Fruit fly (Drosophila melanogaster) whole organism, embryonic: Measurements from ENCODE around the gene MESR3.

Experiments used
- Abd-B ChIP-seq: fragments of 200-800 bp; sonication (Bioruptor generic); optimal IDR thresholded peaks from 2 replicates; lab custom pipeline; 2018; ENCODE audit warnings: missing biosample characterization, mild to moderate bottlenecking, missing genetic modification characterization, moderate library complexity
- Aef1 ChIP-seq: fragments of 200-800 bp; sonication (Bioruptor generic); IDR thresholded peaks from 3 replicates; pipeline ENCODE4 v1.3.6; 2022; ENCODE audit warnings: missing biosample characterization, missing genetic modification characterization
- Atf-2 ChIP-seq: fragments of 200-800 bp; sonication (Bioruptor generic); optimal IDR thresholded peaks from 2 replicates; lab custom pipeline; 2016; ENCODE audit warnings: missing biosample characterization, missing genetic modification characterization
- Awh ChIP-seq: fragments of 200-800 bp; sonication (Bioruptor generic); IDR thresholded peaks from 2 replicates; pipeline ENCODE4, ENCODE4 v1.3.6; 2022; ENCODE audit warnings: missing biosample characterization, missing genetic modification characterization
- B-H2 ChIP-seq: fragments of 200-800 bp; sonication (Bioruptor generic); optimal IDR thresholded peaks from 2 replicates; lab custom pipeline; 2018; ENCODE audit warnings: missing biosample characterization, mild to moderate bottlenecking, missing genetic modification characterization
- C15 ChIP-seq: fragments of 200-800 bp; sonication (Bioruptor generic); IDR thresholded peaks from 3 replicates; pipeline ENCODE4 v1.3.6; 2022; ENCODE audit warnings: missing biosample characterization, missing genetic modification characterization
- CG10431 ChIP-seq: fragments of 200-800 bp; sonication (Bioruptor generic); optimal IDR thresholded peaks from 3 replicates; lab custom pipeline; 2018; ENCODE audit warnings: missing biosample characterization, mild to moderate bottlenecking, missing genetic modification characterization
- CG14710 ChIP-seq: fragments of 200-800 bp; sonication (Bioruptor generic); optimal IDR thresholded peaks from 3 replicates; lab custom pipeline; 2019; ENCODE audit warnings: missing biosample characterization, mild to moderate bottlenecking, missing genetic modification characterization, moderate library complexity
- CG15073 ChIP-seq: fragments of 200-800 bp; sonication (Bioruptor generic); optimal IDR thresholded peaks from 2 replicates; lab custom pipeline; 2016; ENCODE audit warnings: missing biosample characterization, missing genetic modification characterization
- CG15479 ChIP-seq: fragments of 200-800 bp; sonication (Bioruptor generic); optimal IDR thresholded peaks from 3 replicates; lab custom pipeline; 2019; ENCODE audit warnings: missing biosample characterization, mild to moderate bottlenecking, missing genetic modification characterization, moderate library complexity
- CG15601 ChIP-seq: fragments of 200-800 bp; sonication (Bioruptor generic); optimal IDR thresholded peaks from 3 replicates; lab custom pipeline; 2019; ENCODE audit warnings: missing biosample characterization, mild to moderate bottlenecking, missing genetic modification characterization, moderate library complexity
- CG16863 ChIP-seq: fragments of 200-800 bp; sonication (Bioruptor generic); optimal IDR thresholded peaks from 3 replicates; lab custom pipeline; 2016; ENCODE audit warnings: missing biosample characterization, missing genetic modification characterization
- CG17186 ChIP-seq: fragments of 200-800 bp; sonication (Bioruptor generic); optimal IDR thresholded peaks from 3 replicates; lab custom pipeline; 2017; ENCODE audit warnings: missing biosample characterization, missing genetic modification reagents, missing genetic modification characterization
- CG18619 ChIP-seq: fragments of 200-800 bp; sonication (Bioruptor generic); optimal IDR thresholded peaks from 3 replicates; lab custom pipeline; 2017; ENCODE audit warnings: missing biosample characterization, mild to moderate bottlenecking, missing genetic modification characterization
- CG3726 ChIP-seq: fragments of 200-800 bp; sonication (Bioruptor generic); IDR thresholded peaks from 3 replicates; pipeline ENCODE4, ENCODE4 v1.3.6; 2022; ENCODE audit warnings: missing biosample characterization, missing genetic modification characterization
- CG4617 ChIP-seq: fragments of 200-800 bp; sonication (Bioruptor generic); optimal IDR thresholded peaks from 3 replicates; lab custom pipeline; 2016; ENCODE audit warnings: missing biosample characterization, missing genetic modification characterization, borderline replicate concordance
- CG6683 ChIP-seq: fragments of 200-800 bp; sonication (Bioruptor generic); optimal IDR thresholded peaks from 2 replicates; lab custom pipeline; 2017; ENCODE audit warnings: missing biosample characterization, mild to moderate bottlenecking, missing genetic modification characterization, missing genetic modification reagents
- CG7839 ChIP-seq: fragments of 200-800 bp; sonication (Bioruptor generic); optimal IDR thresholded peaks from 3 replicates; lab custom pipeline; 2018; ENCODE audit warnings: missing biosample characterization, mild to moderate bottlenecking, missing genetic modification characterization, moderate library complexity
- CG9817 ChIP-seq: fragments of 200-800 bp; sonication (Bioruptor generic); optimal IDR thresholded peaks from 2 replicates; lab custom pipeline; 2018; ENCODE audit warnings: missing biosample characterization, mild to moderate bottlenecking, missing genetic modification characterization, moderate library complexity
- CG9876 ChIP-seq: fragments of 200-800 bp; sonication (Bioruptor generic); optimal IDR thresholded peaks from 2 replicates; lab custom pipeline; 2016; ENCODE audit warnings: missing biosample characterization, missing genetic modification characterization
- CG9932 ChIP-seq: fragments of 200-800 bp; sonication (Bioruptor generic); IDR thresholded peaks from 2 replicates; pipeline ENCODE4 v1.3.6; 2022; ENCODE audit warnings: missing biosample characterization, missing genetic modification characterization
- E2f2 ChIP-seq: fragments of 200-800 bp; sonication (Bioruptor generic); IDR thresholded peaks from 2 replicates; pipeline ENCODE4 v1.3.6; 2022; ENCODE audit warnings: missing biosample characterization, missing genetic modification characterization
- Elba2 ChIP-seq: fragments of 200-800 bp; sonication (Bioruptor generic); optimal IDR thresholded peaks from 3 replicates; lab custom pipeline; 2016; ENCODE audit warnings: missing biosample characterization, missing genetic modification characterization
- HLHmδ ChIP-seq: fragments of 200-800 bp; sonication (Bioruptor generic); optimal IDR thresholded peaks from 2 replicates; lab custom pipeline; 2018; ENCODE audit warnings: missing biosample characterization, mild to moderate bottlenecking, missing genetic modification characterization, moderate library complexity
- Kr ChIP-seq: fragments of 200-800 bp; sonication (Bioruptor generic); optimal IDR thresholded peaks from 2 replicates; lab custom pipeline; 2017; ENCODE audit warnings: missing biosample characterization, mild to moderate bottlenecking, missing genetic modification characterization
- Lpt ChIP-seq: fragments of >200 bp; optimal IDR thresholded peaks from 2 replicates; lab custom pipeline; 2018; ENCODE audit warnings: missing biosample characterization, missing genetic modification characterization
- Meics ChIP-seq: fragments of 200-800 bp; sonication (Bioruptor generic); optimal IDR thresholded peaks from 2 replicates; lab custom pipeline; 2017; ENCODE audit warnings: missing biosample characterization, mild to moderate bottlenecking, missing genetic modification characterization
- NK7.1 ChIP-seq: fragments of 200-800 bp; sonication (Bioruptor generic); optimal IDR thresholded peaks from 3 replicates; lab custom pipeline; 2016; ENCODE audit warnings: missing biosample characterization, missing genetic modification characterization
- Nf-YB ChIP-seq: fragments of 200-800 bp; sonication (Bioruptor generic); optimal IDR thresholded peaks from 3 replicates; lab custom pipeline; 2019; ENCODE audit warnings: missing biosample characterization, mild to moderate bottlenecking, missing genetic modification characterization, moderate library complexity
- Pdp1 ChIP-seq, 2 experiments: fragments of 200-800 bp; sonication (Bioruptor generic); optimal IDR thresholded peaks; 3 replicates each; lab custom pipeline; 2016; ENCODE audit warnings: missing biosample characterization in 2 of 2, missing genetic modification characterization in 2 of 2, mild to moderate bottlenecking in 1 of 2, moderate library complexity in 1 of 2
- ato ChIP-seq: fragments of 200-800 bp; sonication (Bioruptor generic); IDR thresholded peaks from 2 replicates; pipeline ENCODE4 v1.3.6; 2022; ENCODE audit warnings: missing biosample characterization, missing genetic modification characterization; ENCODE audit not compliant: partially characterized antibody
- ci ChIP-seq: fragments of 200-800 bp; sonication (Bioruptor generic); IDR thresholded peaks from 3 replicates; pipeline ENCODE4 v1.3.6; 2022; ENCODE audit warnings: missing biosample characterization, missing genetic modification characterization
- dysf ChIP-seq: fragments of 200-800 bp; sonication (Bioruptor generic); IDR thresholded peaks from 3 replicates; pipeline ENCODE4 v1.3.6; 2022; ENCODE audit warnings: missing biosample characterization, missing genetic modification characterization
- ems ChIP-seq: fragments of 200-800 bp; sonication (Bioruptor generic); optimal IDR thresholded peaks from 3 replicates; lab custom pipeline; 2016; ENCODE audit warnings: missing biosample characterization, missing genetic modification characterization
- esg ChIP-seq: fragments of 200-800 bp; sonication (Bioruptor generic); conservative IDR thresholded peaks from 2 replicates; pipeline ENCODE4 v1.3.6; 2022; ENCODE audit warnings: missing biosample characterization, missing genetic modification characterization
- ewg ChIP-seq: fragments of 200-800 bp; sonication (Bioruptor generic); optimal IDR thresholded peaks from 3 replicates; lab custom pipeline; 2017; ENCODE audit warnings: mild to moderate bottlenecking, missing biosample characterization, missing genetic modification reagents, missing genetic modification characterization
- h ChIP-seq: fragments of >200 bp; optimal IDR thresholded peaks from 2 replicates; lab custom pipeline; 2017
- jumu ChIP-seq: fragments of 200-800 bp; sonication (Bioruptor generic); optimal IDR thresholded peaks from 3 replicates; lab custom pipeline; 2016; ENCODE audit warnings: missing biosample characterization, missing genetic modification characterization
- knrl ChIP-seq: fragments of 200-800 bp; sonication (Bioruptor generic); IDR thresholded peaks from 3 replicates; pipeline ENCODE4 v1.3.6; 2022; ENCODE audit warnings: missing biosample characterization, missing genetic modification characterization; ENCODE audit not compliant: partially characterized antibody
- pb ChIP-seq: fragments of 200-800 bp; sonication (Bioruptor generic); optimal IDR thresholded peaks from 3 replicates; lab custom pipeline; 2016; ENCODE audit warnings: missing biosample characterization, missing genetic modification characterization
- trem ChIP-seq: fragments of 200-800 bp; optimal IDR thresholded peaks from 3 replicates; lab custom pipeline; 2019; ENCODE audit warnings: missing biosample characterization, mild to moderate bottlenecking, missing genetic modification characterization, moderate library complexity
- vfl ChIP-seq: fragments of 200-800 bp; sonication (Bioruptor generic); optimal IDR thresholded peaks from 2 replicates; lab custom pipeline; 2016; ENCODE audit warnings: missing biosample characterization, missing genetic modification characterization
- vnd ChIP-seq: fragments of 200-800 bp; sonication (Bioruptor generic); IDR thresholded peaks from 3 replicates; pipeline ENCODE4 v1.3.6; 2022; ENCODE audit warnings: missing biosample characterization, missing genetic modification characterization; ENCODE audit not compliant: partially characterized antibody
- zf30C ChIP-seq: fragments of 200-800 bp; sonication (Bioruptor generic); optimal IDR thresholded peaks from 3 replicates; lab custom pipeline; 2018; ENCODE audit warnings: missing biosample characterization, mild to moderate bottlenecking, missing genetic modification characterization
- zfh2 ChIP-seq: fragments of 200-800 bp; sonication (Bioruptor generic); optimal IDR thresholded peaks from 2 replicates; lab custom pipeline; 2016; ENCODE audit warnings: missing biosample characterization, missing genetic modification characterization

The MESR3 gene

DNA sequence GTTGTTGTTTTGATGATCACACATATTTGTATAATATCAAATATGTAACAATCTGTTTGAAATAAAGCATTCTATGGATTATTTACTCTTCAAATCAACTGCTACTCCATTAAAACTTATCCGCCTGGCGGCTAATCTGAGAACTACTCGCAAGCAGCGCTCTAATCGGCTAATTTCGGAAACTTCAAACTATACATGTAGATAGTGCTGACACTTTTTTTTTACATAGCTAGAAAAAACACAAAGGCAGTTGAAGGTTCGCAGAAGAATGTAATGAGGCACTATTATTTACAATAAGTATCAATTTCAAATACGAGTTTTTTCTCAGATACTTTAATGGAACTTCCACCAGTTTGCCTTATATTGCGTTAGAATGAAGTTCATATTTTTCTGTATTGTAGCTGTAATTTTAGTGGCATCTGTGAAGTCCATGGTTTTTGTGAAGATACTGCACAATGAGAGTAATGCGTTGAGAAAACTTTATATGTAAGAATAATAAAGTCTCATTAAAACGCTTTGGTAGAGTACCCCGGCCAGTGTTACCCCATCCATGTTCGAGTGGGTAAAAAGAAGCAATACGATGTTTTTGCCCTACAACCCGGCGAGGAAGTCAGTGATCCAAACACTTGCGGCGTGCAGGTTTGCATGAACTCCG is 49.0 kb downstream of the MESR3 start (continued):
- TF ChIP-seq jumu (GFP tag; lab: Kevin White, UChicago) (no peak), CG10431 (GFP tag; lab: Kevin White, UChicago) (no peak), Nf-YB (GFP tag; lab: Kevin White, UChicago) (no peak), CG9817 (peak; percentile 60), CG16863 (GFP tag; lab: Kevin White, UChicago) (peak; percentile 41), Meics (GFP tag; lab: Kevin White, UChicago) (peak; percentile 49), Elba2 (peak; percentile 2), Abd-B (peak; percentile 19), ewg (no peak), Lpt (GFP tag; lab: Kevin White, UChicago) (no peak), dysf (peak; percentile 61; the same call in 2 of the 3 replicates), Kr (GFP tag; lab: Kevin White, UChicago) (no peak), pb (GFP tag; lab: Kevin White, UChicago) (peak; percentile 33), E2f2 (peak; percentile 27; the same call in 1 of the 2 replicates), C15 (GFP tag; lab: Robert Waterston, UW) (no peak), CG15601 (tag; lab: Kevin White, UChicago) (peak; percentile 45), ato (GFP tag; lab: Robert Waterston, UW) (no peak), h (lab: Kevin White, UChicago) (no peak), CG17186 (GFP tag; lab: Kevin White, UChicago) (no peak), trem (tag; lab: Kevin White, UChicago) (no peak), CG9876 (GFP tag; lab: Kevin White, UChicago) (peak; percentile 74)

DNA sequence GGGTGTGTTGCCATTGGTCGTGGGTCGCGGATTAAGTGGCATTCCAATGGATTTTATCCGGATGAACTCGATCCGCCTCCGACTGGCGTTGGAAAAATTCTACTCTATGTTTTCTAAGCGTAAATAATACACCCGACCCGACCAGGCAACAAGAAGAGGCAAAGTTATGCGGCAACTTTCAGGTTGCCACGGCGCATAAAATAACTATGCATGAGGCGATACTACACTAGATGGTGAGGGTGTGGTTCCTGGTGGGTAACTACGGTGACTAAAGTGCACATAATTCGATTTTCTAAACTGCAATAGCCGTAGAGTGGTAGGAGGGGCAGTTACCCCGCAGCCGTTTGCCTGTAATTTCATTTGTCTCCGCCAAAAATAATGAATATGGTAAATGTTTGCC is 54.1 kb downstream of the MESR3 start, which contains the start of gene CG43338:
Gene CG43338 (minus strand): TSS at position 101 of the 400 bp plus-strand sequence.
- TF ChIP-seq Pdp1 (GFP tag; optimal IDR thresholded peaks at IDR 0.05; lab: Kevin White, UChicago) (no peak), knrl (no peak), CG3726 (no peak), CG15073 (GFP tag; lab: Kevin White, UChicago) (no peak), CG14710 (tag; lab: Kevin White, UChicago) (no peak), CG7839 (tag; lab: Kevin White, UChicago) (no peak), Aef1 (no peak), vnd (GFP tag; lab: Robert Waterston, UW) (no peak), B-H2 (no peak), esg (GFP tag; lab: Robert Waterston, UW) (no peak)

DNA sequence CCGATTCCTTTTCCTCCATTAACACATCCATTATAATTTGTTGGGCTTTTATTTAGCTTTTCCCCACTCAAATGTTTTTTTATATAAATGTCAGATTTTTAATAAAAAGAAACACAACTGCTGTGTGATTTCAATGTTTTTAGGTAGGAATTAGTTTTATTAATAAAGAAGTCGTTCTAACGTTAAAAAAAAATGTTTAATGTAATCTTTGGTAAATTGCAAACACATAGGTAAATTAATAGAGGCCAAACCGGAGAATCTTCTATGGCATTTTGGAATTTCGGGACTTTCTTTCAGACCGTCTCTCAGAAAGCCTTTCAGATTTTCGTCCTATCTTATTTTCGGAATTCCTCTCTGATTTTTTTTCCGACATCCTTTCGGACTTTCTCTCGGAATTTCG is 56.1 kb downstream of the MESR3 start, which contains the start of gene CG43339:
Gene CG43339 (minus strand): TSS at position 101 of the 400 bp plus-strand sequence.
- TF ChIP-seq Awh (GFP tag; lab: Robert Waterston, UW) = no peak
- no peak for TF ChIP-seq ci (GFP tag; lab: Robert Waterston, UW)
- no peak for TF ChIP-seq CG15479 (GFP tag; lab: Kevin White, UChicago)
- no peak for TF ChIP-seq HLHmδ (GFP tag; lab: Kevin White, UChicago)
- TF ChIP-seq CG4617 (GFP tag; lab: Kevin White, UChicago) = no peak
- TF ChIP-seq CG6683 = no peak
- no peak for TF ChIP-seq zf30C (GFP tag; lab: Kevin White, UChicago)
- TF ChIP-seq CG18619 (GFP tag; lab: Kevin White, UChicago) = no peak
- no peak for TF ChIP-seq vfl
- no peak for TF ChIP-seq CG9932
- TF ChIP-seq Atf-2 (GFP tag; lab: Kevin White, UChicago) = no peak
- no peak for TF ChIP-seq NK7.1 (GFP tag; lab: Kevin White, UChicago)
- no peak for TF ChIP-seq ems (GFP tag; lab: Kevin White, UChicago)
- no peak for TF ChIP-seq zfh2
